Worm (Caenorhabditis elegans): ENCODE results near the gene F19C6.2.

The F19C6.2 gene

DNA sequence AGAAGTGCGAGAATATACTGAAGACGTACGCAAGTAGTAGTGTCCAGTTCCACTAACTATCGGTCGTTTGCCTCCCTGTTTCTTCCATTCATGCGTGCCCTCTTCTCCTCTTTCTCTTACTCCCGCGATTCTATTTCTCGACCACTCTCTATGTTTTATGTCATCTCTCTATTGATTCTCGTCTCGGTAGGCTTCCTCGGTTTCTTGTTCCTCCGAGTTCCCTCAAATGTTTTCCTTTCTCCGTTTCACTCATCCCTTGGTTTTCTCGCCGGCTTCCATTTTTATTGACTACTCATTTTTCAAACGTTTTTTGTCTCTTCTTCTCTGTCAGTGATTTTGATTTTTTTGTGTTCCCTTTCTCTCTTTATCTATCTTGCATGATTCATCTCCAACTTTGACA is 25.6 kb downstream of the F19C6.2 start (continued):
- TF ChIP-seq elt-3 (tag; optimal IDR thresholded peaks at IDR 0.05) (no peak), ZK546.5 (tag; optimal IDR thresholded peaks at IDR 0.05) (no peak), blmp-1 (tag; optimal IDR thresholded peaks at IDR 0.05; ENCODE audit: insufficient read depth) (no peak), lin-39 (tag; optimal IDR thresholded peaks at IDR 0.05) (no peak), lin-11 (tag; optimal IDR thresholded peaks at IDR 0.05) (no peak), ceh-16 (tag; optimal IDR thresholded peaks at IDR 0.05) (peak; percentile 20), sma-9 (GFP tag; optimal IDR thresholded peaks at IDR 0.05) (peak; percentile 59), sma-9 (tag; optimal IDR thresholded peaks at IDR 0.05) (no peak), C34F6.9 (tag; optimal IDR thresholded peaks at IDR 0.05) (peak; percentile 58), F13H6.1 (tag; optimal IDR thresholded peaks at IDR 0.05) (peak; percentile 69), nhr-25 (tag; optimal IDR thresholded peaks at IDR 0.05) (peak; percentile 43), nhr-129 (tag; optimal IDR thresholded peaks at IDR 0.05) (peak; percentile 83), ama-1 (optimal IDR thresholded peaks at IDR 0.05) (no peak), mab-5 (tag; optimal IDR thresholded peaks at IDR 0.05) (peak; percentile 51), nhr-11 (tag; optimal IDR thresholded peaks at IDR 0.05) (no peak), nhr-23 (tag; optimal IDR thresholded peaks at IDR 0.05) (no peak), ztf-11 (tag; optimal IDR thresholded peaks at IDR 0.05) (no peak), egl-27 (tag; optimal IDR thresholded peaks at IDR 0.05) (no peak), nhr-12 (tag; optimal IDR thresholded peaks at IDR 0.05) (no peak), gmeb-1 (tag; optimal IDR thresholded peaks at IDR 0.05) (no peak), sem-4 (tag; optimal IDR thresholded peaks at IDR 0.05) (peak; percentile 43), nhr-77 (tag; optimal IDR thresholded peaks at IDR 0.05) (no peak), fos-1 (tag; optimal IDR thresholded peaks at IDR 0.05) (peak; percentile 76), mdl-1 (tag; optimal IDR thresholded peaks at IDR 0.05) (peak in 1 of 2 experiments; percentile 1)

DNA sequence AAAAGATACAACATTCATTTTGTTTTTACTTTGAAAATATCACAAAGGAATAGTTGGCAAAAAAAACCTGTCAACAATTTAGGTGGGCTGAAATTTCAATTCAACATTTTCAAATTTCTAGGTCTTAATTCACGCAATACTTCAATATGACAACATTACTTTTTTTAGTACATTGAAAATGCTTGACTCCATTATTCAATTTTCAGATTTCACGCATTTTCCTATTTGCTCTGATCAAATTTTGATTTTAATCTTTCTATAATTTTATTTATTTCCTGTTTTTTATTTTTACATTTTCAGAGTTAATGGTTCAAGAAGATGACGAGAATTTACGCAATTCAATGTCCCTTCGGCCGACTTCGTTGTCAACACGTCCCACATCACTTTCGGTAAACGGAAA is 26.8 kb downstream of the F19C6.2 start, which contains the start of gene mkk-4:
Gene mkk-4, plus strand, starts transcription at position 301 of the 400 bp plus-strand sequence.
- no peak for TF ChIP-seq F13H6.1 (tag; optimal IDR thresholded peaks at IDR 0.05)

DNA sequence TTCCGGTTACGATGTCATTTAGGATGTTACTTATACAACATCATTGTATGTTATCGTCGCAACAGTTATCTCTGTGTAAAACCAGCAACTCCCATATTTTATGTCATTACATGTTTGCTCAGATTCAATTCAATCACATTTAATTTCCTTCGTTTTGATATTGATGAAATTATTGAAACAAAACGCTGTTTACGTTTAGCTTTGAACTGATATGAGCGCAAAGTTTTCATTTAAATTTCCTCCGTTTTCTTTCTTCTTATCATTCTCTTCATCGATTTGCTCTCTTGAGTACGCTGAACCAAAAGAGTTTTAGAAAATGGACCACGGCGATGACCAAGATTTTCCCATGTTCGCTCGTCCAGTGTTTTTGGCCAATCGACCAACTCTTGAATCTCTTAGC is 30.1 kb downstream of the F19C6.2 start, which contains the start of gene sek-6:
Gene sek-6, plus strand, starts transcription at position 315 of the 400 bp plus-strand sequence.
- TF ChIP-seq nhr-10 (tag; optimal IDR thresholded peaks at IDR 0.05) = no peak
- peak; percentile 8 for TF ChIP-seq fos-1 (tag; optimal IDR thresholded peaks at IDR 0.05)

DNA sequence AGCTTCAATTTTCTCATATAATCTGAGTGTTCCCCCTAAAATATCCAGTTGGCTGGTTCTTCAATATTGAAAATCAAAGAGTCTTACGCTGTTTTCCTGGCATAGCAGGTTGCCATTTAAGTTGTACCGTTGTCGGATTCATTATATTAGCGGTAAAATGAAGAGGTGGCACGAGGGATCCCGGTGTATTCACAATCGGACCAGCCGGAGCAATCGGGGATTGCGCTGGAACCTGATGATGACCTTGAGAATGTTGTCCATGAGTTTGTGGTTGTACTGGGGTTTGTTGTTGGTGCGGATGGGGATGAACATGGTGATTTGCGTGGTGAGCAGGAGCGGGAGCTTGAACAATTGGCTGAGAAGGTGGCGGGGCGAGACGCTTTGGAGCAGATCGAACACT is 43.7 kb downstream of the F19C6.2 start:
- TF ChIP-seq dmd-4 (tag; optimal IDR thresholded peaks at IDR 0.05) = no peak

DNA sequence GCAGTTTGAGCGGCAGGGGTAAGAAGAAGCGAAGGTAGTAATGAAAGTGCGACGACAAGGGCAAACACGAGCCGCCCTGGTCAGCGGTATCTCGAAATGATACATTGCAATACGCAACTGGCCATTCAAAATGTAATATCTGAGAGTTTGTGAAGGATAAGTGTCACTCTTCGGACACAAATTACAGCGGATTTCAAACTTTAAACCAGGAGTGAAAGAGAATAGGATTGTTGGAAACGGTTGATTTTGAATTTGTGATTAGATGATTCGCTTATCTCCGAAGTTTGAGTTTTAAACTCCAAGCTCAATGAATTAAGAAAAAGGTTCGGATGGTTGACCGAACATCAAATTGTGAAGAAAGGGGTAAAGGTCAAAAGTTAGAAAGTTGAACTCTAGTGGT is 46.6 kb downstream of the F19C6.2 start, which contains the start of gene ZC374.2:
Gene ZC374.2, minus strand, starts transcription at position 101 of the 400 bp plus-strand sequence.
- TF ChIP-seq nhr-25 (tag; optimal IDR thresholded peaks at IDR 0.05) (no peak), ztf-4 (tag; optimal IDR thresholded peaks at IDR 0.05) (no peak), ZK546.5 (tag; optimal IDR thresholded peaks at IDR 0.05) (no peak), unc-62 (GFP tag; optimal IDR thresholded peaks at IDR 0.05) (no peak), mbf-1 (tag; optimal IDR thresholded peaks at IDR 0.05) (no peak)

DNA sequence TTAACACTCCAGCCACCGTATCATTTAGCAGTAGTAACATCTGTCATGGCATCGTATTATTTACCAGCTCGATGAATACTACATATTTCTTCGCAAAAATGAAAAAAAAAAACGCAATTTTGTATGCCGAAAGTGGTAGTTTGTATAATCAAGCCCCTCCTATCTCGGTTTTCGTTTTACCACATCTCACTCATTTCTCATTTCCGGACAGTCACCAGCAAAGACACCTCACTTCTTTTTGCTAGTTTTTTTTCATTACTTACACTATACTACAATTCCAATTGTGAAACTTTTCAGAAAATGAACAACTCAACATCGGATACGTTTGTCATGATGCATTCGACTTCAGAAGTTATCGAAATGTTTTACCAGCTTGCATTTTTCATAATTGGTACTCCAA is 48.4 kb downstream of the F19C6.2 start, which contains the start of gene gnrr-3:
Gene gnrr-3, plus strand, starts transcription at position 301 of the 400 bp plus-strand sequence.
- TF ChIP-seq nhr-12 (tag; optimal IDR thresholded peaks at IDR 0.05) = no peak
- TF ChIP-seq lin-13 (GFP tag; optimal IDR thresholded peaks at IDR 0.05) = no peak
- TF ChIP-seq F13H6.1 (tag; optimal IDR thresholded peaks at IDR 0.05) = no peak
- TF ChIP-seq zag-1 (tag; optimal IDR thresholded peaks at IDR 0.05) = no peak
- TF ChIP-seq snpc-4 (tag; optimal IDR thresholded peaks at IDR 0.05) = no peak
- no peak for TF ChIP-seq nhr-10 (tag; optimal IDR thresholded peaks at IDR 0.05)
- no peak for TF ChIP-seq elt-3 (tag; optimal IDR thresholded peaks at IDR 0.05)
- no peak for TF ChIP-seq ceh-16 (tag; optimal IDR thresholded peaks at IDR 0.05)
- no peak for TF ChIP-seq ztf-1 (GFP tag; conservative IDR thresholded peaks at IDR 0.05)
- TF ChIP-seq lin-39 (tag; optimal IDR thresholded peaks at IDR 0.05) = no peak
- TF ChIP-seq nhr-11 (tag; optimal IDR thresholded peaks at IDR 0.05) = no peak
- no peak for TF ChIP-seq aly-2 (tag; optimal IDR thresholded peaks at IDR 0.05)
- TF ChIP-seq lsy-2 (tag; optimal IDR thresholded peaks at IDR 0.05) = no peak
- TF ChIP-seq unc-55 (GFP tag; optimal IDR thresholded peaks at IDR 0.05) = no peak
- no peak for TF ChIP-seq unc-39 (tag; optimal IDR thresholded peaks at IDR 0.05)
- TF ChIP-seq elt-1 (tag; optimal IDR thresholded peaks at IDR 0.05) = no peak
- no peak for TF ChIP-seq gmeb-1 (tag; optimal IDR thresholded peaks at IDR 0.05)
- TF ChIP-seq peb-1 (tag; optimal IDR thresholded peaks at IDR 0.05) = no peak
- TF ChIP-seq ama-1 (optimal IDR thresholded peaks at IDR 0.05) = no peak

Data from whole organism, L2 larva.